Worm (Caenorhabditis elegans) whole organism, young adult: ENCODE measurements around the gene gegf-1.
"Not testable (repeated sequence)": the region's sequence is repeated elsewhere in the genome, so short reads cannot be mapped to it uniquely, and the experiment has no call there.

Source experiments
- C17E4.6 ChIP-seq: fragments of 200-800 bp; sonication (Bioruptor generic); IDR thresholded peaks from 2 replicates; pipeline ENCODE4 v1.3.6; 2022; ENCODE audit warnings: missing genetic modification reagents, missing genetic modification characterization, missing compliant biosample characterization
- D2030.7 ChIP-seq: fragments of 200-800 bp; sonication (Bioruptor generic); IDR thresholded peaks from 2 replicates; pipeline ENCODE4 v1.3.6; 2022; ENCODE audit warnings: missing genetic modification reagents, missing genetic modification characterization, missing compliant biosample characterization
- F23B12.7 ChIP-seq: sonication (generic microtip); optimal IDR thresholded peaks from 2 replicates; lab custom pipeline; 2017; ENCODE audit warnings: missing genetic modification characterization, mild to moderate bottlenecking, missing compliant biosample characterization, antibody characterized with exemption, moderate library complexity; ENCODE audit not compliant: insufficient read depth
- F33H1.4 ChIP-seq: fragments of 200-800 bp; sonication (Bioruptor generic); IDR thresholded peaks from 2 replicates; pipeline ENCODE4 v1.3.6; 2022; ENCODE audit warnings: missing genetic modification reagents, missing genetic modification characterization, missing compliant biosample characterization
- F39B2.1 ChIP-seq: fragments of 200-800 bp; sonication (Bioruptor generic); IDR thresholded peaks from 2 replicates; pipeline ENCODE4 v1.3.6; 2022; ENCODE audit warnings: missing genetic modification reagents, missing genetic modification characterization, missing compliant biosample characterization
- F55B11.4 ChIP-seq: sonication (generic microtip); optimal IDR thresholded peaks from 2 replicates; lab custom pipeline; 2016; ENCODE audit warnings: missing compliant biosample characterization, missing genetic modification characterization, borderline replicate concordance; ENCODE audit not compliant: insufficient read depth
- F57A8.1 ChIP-seq: fragments of 200-800 bp; sonication (Bioruptor generic); optimal IDR thresholded peaks from 2 replicates; lab custom pipeline; 2018; ENCODE audit warnings: mild to moderate bottlenecking, missing genetic modification characterization, moderate library complexity, missing compliant biosample characterization
- Y53G8AR.9 ChIP-seq: fragments of 200-800 bp; sonication (Bioruptor generic); conservative IDR thresholded peaks from 2 replicates; pipeline ENCODE4 v1.3.6; 2022; ENCODE audit warnings: missing genetic modification reagents, missing genetic modification characterization, missing compliant biosample characterization
- Y56A3A.18 ChIP-seq: fragments of 200-800 bp; sonication (Bioruptor generic); IDR thresholded peaks from 2 replicates; pipeline ENCODE4 v1.3.6; 2022; ENCODE audit warnings: missing genetic modification reagents, missing genetic modification characterization, missing compliant biosample characterization
- Y95B8A.8 ChIP-seq: fragments of 200-800 bp; sonication (Bioruptor generic); IDR thresholded peaks from 2 replicates; pipeline ENCODE4 v1.3.6; 2022; ENCODE audit warnings: missing genetic modification reagents, missing genetic modification characterization, missing compliant biosample characterization
- attf-6 ChIP-seq: fragments of 200-800 bp; sonication (Bioruptor generic); IDR thresholded peaks from 2 replicates; pipeline ENCODE4 v1.3.6; 2022; ENCODE audit warnings: missing genetic modification reagents, missing genetic modification characterization, missing compliant biosample characterization
- ccch-3 ChIP-seq: fragments of 200-800 bp; sonication (Bioruptor generic); optimal IDR thresholded peaks from 2 replicates; lab custom pipeline; 2018; ENCODE audit warnings: mild to moderate bottlenecking, missing genetic modification characterization, missing compliant biosample characterization
- ceh-27 ChIP-seq: fragments of 200-800 bp; sonication (Bioruptor generic); optimal IDR thresholded peaks from 2 replicates; lab custom pipeline; 2018; ENCODE audit warnings: mild to moderate bottlenecking, missing genetic modification characterization, moderate library complexity, missing compliant biosample characterization
- ceh-40 ChIP-seq: fragments of 200-800 bp; sonication (Bioruptor generic); IDR thresholded peaks from 2 replicates; pipeline ENCODE4 v1.3.6; 2022; ENCODE audit warnings: missing genetic modification characterization, missing compliant biosample characterization
- ceh-58 ChIP-seq: fragments of 200-800 bp; sonication (Bioruptor generic); IDR thresholded peaks from 2 replicates; pipeline ENCODE4 v1.3.6; 2022; ENCODE audit warnings: missing genetic modification characterization, missing compliant biosample characterization
- ceh-91 ChIP-seq: fragments of 200-800 bp; sonication (Bioruptor generic); IDR thresholded peaks from 2 replicates; pipeline ENCODE4 v1.3.6; 2022; ENCODE audit warnings: missing genetic modification reagents, missing genetic modification characterization, missing compliant biosample characterization
- egrh-3 ChIP-seq: fragments of 200-800 bp; sonication (Bioruptor generic); IDR thresholded peaks from 2 replicates; pipeline ENCODE4 v1.3.6; 2022; ENCODE audit warnings: missing genetic modification reagents, missing genetic modification characterization, missing compliant biosample characterization
- ekl-4 ChIP-seq: fragments of 200-800 bp; sonication (Bioruptor generic); IDR thresholded peaks from 2 replicates; pipeline ENCODE4 v1.3.6; 2022; ENCODE audit warnings: missing genetic modification reagents, missing genetic modification characterization, missing compliant biosample characterization
- gei-17 ChIP-seq: fragments of 200-800 bp; sonication (Bioruptor generic); optimal IDR thresholded peaks from 2 replicates; lab custom pipeline; 2018; ENCODE audit warnings: mild to moderate bottlenecking, missing genetic modification characterization, missing compliant biosample characterization
- hmg-1.2 ChIP-seq: fragments of 200-800 bp; sonication (Bioruptor generic); IDR thresholded peaks from 2 replicates; pipeline ENCODE4 v1.3.6; 2022; ENCODE audit warnings: missing genetic modification reagents, missing genetic modification characterization, missing compliant biosample characterization
- hrde-1 ChIP-seq: sonication (generic microtip); optimal IDR thresholded peaks from 2 replicates; lab custom pipeline; 2016; ENCODE audit warnings: missing genetic modification characterization, mild to moderate bottlenecking, missing compliant biosample characterization, moderate library complexity, missing genotype, missing genetic modification reagents, borderline replicate concordance
- let-607 ChIP-seq, 2 experiments: fragments of 200-800 bp in 1 of 2; sonication (Bioruptor generic) in 1 of 2; sonication (generic microtip) in 1 of 2; optimal IDR thresholded peaks; 2 replicates each; lab custom pipeline; 2016 to 2018; ENCODE audit warnings: mild to moderate bottlenecking in 2 of 2, missing compliant biosample characterization in 2 of 2, missing genetic modification characterization in 2 of 2, moderate library complexity in 2 of 2, missing genotype in 1 of 2
- lin-26 ChIP-seq: fragments of 200-800 bp; sonication (Bioruptor generic); IDR thresholded peaks from 2 replicates; pipeline ENCODE4 v1.3.6; 2022; ENCODE audit warnings: missing genetic modification reagents, missing genetic modification characterization, missing compliant biosample characterization
- mcd-1 ChIP-seq: fragments of 200-800 bp; sonication (Bioruptor generic); IDR thresholded peaks from 2 replicates; pipeline ENCODE4 v1.3.6; 2022; ENCODE audit warnings: missing genetic modification reagents, missing genetic modification characterization, missing compliant biosample characterization
- nfya-2 ChIP-seq: fragments of 200-800 bp; sonication (Bioruptor generic); IDR thresholded peaks from 2 replicates; pipeline ENCODE4 v1.3.6; 2022; ENCODE audit warnings: missing genetic modification reagents, missing genetic modification characterization, missing compliant biosample characterization
- nhr-27 ChIP-seq: fragments of 200-800 bp; sonication (Bioruptor generic); optimal IDR thresholded peaks from 2 replicates; lab custom pipeline; 2018; ENCODE audit warnings: mild to moderate bottlenecking, missing genetic modification characterization, moderate library complexity, missing compliant biosample characterization
- pbrm-1 ChIP-seq: fragments of 200-800 bp; sonication (Bioruptor generic); IDR thresholded peaks from 2 replicates; pipeline ENCODE4 v1.3.6; 2022; ENCODE audit warnings: missing genetic modification reagents, missing genetic modification characterization, missing compliant biosample characterization
- pha-4 ChIP-seq: fragments of 150-350 bp; sonication (generic microtip); optimal IDR thresholded peaks from 2 replicates; lab custom pipeline; 2014; ENCODE audit warnings: missing biosample characterization, missing genetic modification reagents, missing genetic modification characterization
- rcor-1 ChIP-seq: fragments of 200-800 bp; sonication (Bioruptor generic); IDR thresholded peaks from 2 replicates; pipeline ENCODE4 v1.3.6; 2022; ENCODE audit warnings: missing genetic modification reagents, missing genetic modification characterization, missing compliant biosample characterization
- snpc-1.3 ChIP-seq: sonication (generic microtip); optimal IDR thresholded peaks from 2 replicates; lab custom pipeline; 2017; ENCODE audit warnings: missing genetic modification characterization, mild to moderate bottlenecking, missing compliant biosample characterization, antibody characterized with exemption, moderate library complexity, missing genotype, missing genetic modification reagents; ENCODE audit not compliant: insufficient read depth
- tbp1 ChIP-seq: fragments of 200-800 bp; sonication (Bioruptor generic); optimal IDR thresholded peaks from 2 replicates; lab custom pipeline; 2018; ENCODE audit warnings: mild to moderate bottlenecking, missing genetic modification characterization, missing compliant biosample characterization
- tbx-9 ChIP-seq: sonication (generic microtip); optimal IDR thresholded peaks from 2 replicates; lab custom pipeline; 2016; ENCODE audit warnings: borderline replicate concordance, missing genetic modification characterization, inconsistent platforms, missing compliant biosample characterization
- xnd-1 ChIP-seq: sonication (generic microtip); optimal IDR thresholded peaks from 2 replicates; lab custom pipeline; 2016; ENCODE audit warnings: missing genotype, missing genetic modification reagents, missing genetic modification characterization, missing compliant biosample characterization
- zfh-2 ChIP-seq: fragments of 200-800 bp; sonication (Bioruptor generic); conservative IDR thresholded peaks from 2 replicates; pipeline ENCODE4 v1.3.6; 2022; ENCODE audit warnings: missing genetic modification reagents, missing genetic modification characterization, missing compliant biosample characterization
- ztf-28 ChIP-seq: fragments of 200-800 bp; sonication (Bioruptor generic); IDR thresholded peaks from 2 replicates; pipeline ENCODE4 v1.3.6; 2022; ENCODE audit warnings: missing genetic modification reagents, missing genetic modification characterization, missing compliant biosample characterization

gegf-1 gene

ce11 chrIV:118786-119185, 38.9 kb downstream of the gegf-1 start (continued):
- TF ChIP-seq ceh-91 (GFP tag; lab: Robert Waterston, UW), result no peak
- no peak for TF ChIP-seq rcor-1 (GFP tag; lab: Robert Waterston, UW)
- TF ChIP-seq pbrm-1 (GFP tag; lab: Robert Waterston, UW), result 0 out of 2 replicates have a peak, but pooled peaks have one; percentile 31
- no peak for TF ChIP-seq ceh-27 (GFP tag; lab: Kevin White, UChicago)
- TF ChIP-seq let-607 (tag; optimal IDR thresholded peaks at IDR 0.05; lab: Kevin White, UChicago), result no peak
- peak; percentile 67 for TF ChIP-seq lin-26
- TF ChIP-seq ekl-4 (GFP tag; lab: Robert Waterston, UW), result peak; percentile 63; the same call in 1 of the 2 replicates
- no peak for TF ChIP-seq Y56A3A.18
- TF ChIP-seq Y95B8A.8 (GFP tag; lab: Robert Waterston, UW), result 0 out of 2 replicates have a peak, but pooled peaks have one; percentile 27
- no peak for TF ChIP-seq ccch-3 (GFP tag; lab: Kevin White, UChicago)
- TF ChIP-seq ceh-58 (GFP tag; lab: Robert Waterston, UW), result no peak
- TF ChIP-seq Y53G8AR.9 (GFP tag; lab: Robert Waterston, UW), result peak; percentile 17; the same call in 1 of the 2 replicates
- TF ChIP-seq zfh-2, result no peak
- no peak for TF ChIP-seq snpc-1.3 (tag; lab: Kevin White, UChicago)
- TF ChIP-seq hmg-1.2 (GFP tag; lab: Robert Waterston, UW), result 0 out of 2 replicates have a peak, but pooled peaks have one; percentile 11
- 0 out of 2 replicates have a peak, but pooled peaks have one; percentile 34 for TF ChIP-seq C17E4.6
- TF ChIP-seq F39B2.1 (GFP tag; lab: Robert Waterston, UW), result 0 out of 2 replicates have a peak, but pooled peaks have one; percentile 14
- TF ChIP-seq mcd-1 (GFP tag; lab: Robert Waterston, UW), result no peak
- no peak for TF ChIP-seq attf-6 (GFP tag; lab: Robert Waterston, UW)
- peak; percentile 42 for TF ChIP-seq D2030.7 (GFP tag; lab: Robert Waterston, UW)
- TF ChIP-seq ceh-40 (GFP tag; lab: Robert Waterston, UW), result no peak
- TF ChIP-seq ztf-28 (GFP tag; lab: Robert Waterston, UW), result no peak

ce11 chrIV:111377-111776, 46.3 kb downstream of the gegf-1 start, which contains the start of gene F29C4.4:
Gene F29C4.4, plus strand, starts transcription at chrIV:111677.
- not testable (repeated sequence) for TF ChIP-seq attf-6 (GFP tag; lab: Robert Waterston, UW); pha-4; xnd-1 (tag; lab: Kevin White, UChicago)

- TF ChIP-seq F33H1.4 (GFP tag; lab: Robert Waterston, UW) (no peak), tbp1 (GFP tag; lab: Kevin White, UChicago) (no peak), nfya-2 (GFP tag; lab: Robert Waterston, UW) (no peak), F23B12.7 (tag; lab: Kevin White, UChicago) (no peak), xnd-1 (tag; lab: Kevin White, UChicago) (no peak), mcd-1 (GFP tag; lab: Robert Waterston, UW) (no peak), F55B11.4 (no peak), let-607 (tag; optimal IDR thresholded peaks at IDR 0.05; lab: Kevin White, UChicago) (no peak), gei-17 (GFP tag; lab: Kevin White, UChicago) (no peak), egrh-3 (GFP tag; lab: Robert Waterston, UW) (no peak), F57A8.1 (no peak), ccch-3 (GFP tag; lab: Kevin White, UChicago) (no peak), Y53G8AR.9 (GFP tag; lab: Robert Waterston, UW) (no peak), tbx-9 (tag; lab: Kevin White, UChicago) (no peak), hrde-1 (tag; lab: Kevin White, UChicago) (no peak), nhr-27 (tag; lab: Kevin White, UChicago) (no peak), F39B2.1 (GFP tag; lab: Robert Waterston, UW) (no peak), D2030.7 (GFP tag; lab: Robert Waterston, UW) (no peak)
Measured at ce11 chrIV:109307-109706, 48.4 kb downstream of the gegf-1 start, which contains the start of gene B0545.4. Gene B0545.4, minus strand, starts transcription at chrIV:109407.
